Fruit fly (Drosophila melanogaster) whole organism, embryonic: ENCODE measurements around the gene CG1638.

Experiments used
- ATbp ChIP-seq: fragments of 200-800 bp; sonication (Bioruptor generic); optimal IDR thresholded peaks from 2 replicates; lab custom pipeline; 2017; ENCODE audit warnings: missing biosample characterization, mild to moderate bottlenecking, missing genetic modification characterization, missing genetic modification reagents
- Asciz ChIP-seq: fragments of 200-800 bp; sonication (Bioruptor generic); optimal IDR thresholded peaks from 2 replicates; lab custom pipeline; 2017; ENCODE audit warnings: missing biosample characterization, mild to moderate bottlenecking, missing genetic modification characterization, missing genetic modification reagents
- Atf6 ChIP-seq: fragments of 200-800 bp; sonication (Bioruptor generic); IDR thresholded peaks from 2 replicates; pipeline ENCODE4 v1.3.6; 2022; ENCODE audit warnings: missing biosample characterization, missing genetic modification characterization
- B-H1 ChIP-seq: fragments of 200-800 bp; sonication (Bioruptor generic); IDR thresholded peaks from 3 replicates; pipeline ENCODE4 v1.3.6; 2022; ENCODE audit warnings: missing biosample characterization, missing genetic modification characterization
- B-H2 ChIP-seq: fragments of 200-800 bp; sonication (Bioruptor generic); optimal IDR thresholded peaks from 2 replicates; lab custom pipeline; 2018; ENCODE audit warnings: missing biosample characterization, mild to moderate bottlenecking, missing genetic modification characterization
- Bdp1 ChIP-seq: fragments of 200-800 bp; sonication (Bioruptor generic); optimal IDR thresholded peaks from 3 replicates; lab custom pipeline; 2016; ENCODE audit warnings: missing biosample characterization, missing genetic modification characterization
- CG11456 ChIP-seq: fragments of 200-800 bp; sonication (Bioruptor generic); IDR thresholded peaks from 3 replicates; pipeline ENCODE4 v1.3.6; 2022; ENCODE audit warnings: missing biosample characterization, missing genetic modification characterization
- CG11695 ChIP-seq: fragments of 200-800 bp; sonication (Bioruptor generic); IDR thresholded peaks from 3 replicates; pipeline ENCODE4 v1.3.6; 2022; ENCODE audit warnings: missing biosample characterization, missing genetic modification characterization
- CG11723 ChIP-seq: fragments of 200-800 bp; sonication (Bioruptor generic); optimal IDR thresholded peaks from 2 replicates; lab custom pipeline; 2017; ENCODE audit warnings: missing biosample characterization, mild to moderate bottlenecking, missing genetic modification characterization
- CG13287 ChIP-seq: fragments of 200-800 bp; sonication (Bioruptor generic); IDR thresholded peaks from 2 replicates; pipeline ENCODE4 v1.3.6; 2022; ENCODE audit warnings: missing biosample characterization, missing genetic modification characterization; ENCODE audit not compliant: partially characterized antibody
- CG13775 ChIP-seq: fragments of 200-800 bp; sonication (Bioruptor generic); optimal IDR thresholded peaks from 3 replicates; lab custom pipeline; 2017; ENCODE audit warnings: missing biosample characterization, mild to moderate bottlenecking, missing genetic modification characterization
- CG14710 ChIP-seq: fragments of 200-800 bp; sonication (Bioruptor generic); optimal IDR thresholded peaks from 3 replicates; lab custom pipeline; 2019; ENCODE audit warnings: missing biosample characterization, mild to moderate bottlenecking, missing genetic modification characterization, moderate library complexity
- CG17385 ChIP-seq: fragments of 200-800 bp; sonication (Bioruptor generic); optimal IDR thresholded peaks from 3 replicates; lab custom pipeline; 2018; ENCODE audit warnings: missing biosample characterization, mild to moderate bottlenecking, missing genetic modification characterization
- CG17568 ChIP-seq: fragments of 200-800 bp; sonication (Bioruptor generic); optimal IDR thresholded peaks from 2 replicates; lab custom pipeline; 2018; ENCODE audit warnings: missing biosample characterization, mild to moderate bottlenecking, missing genetic modification characterization, moderate library complexity
- CG18599 ChIP-seq: fragments of 200-800 bp; sonication (Bioruptor generic); optimal IDR thresholded peaks from 3 replicates; lab custom pipeline; 2017; ENCODE audit warnings: missing biosample characterization, missing genetic modification characterization, mild to moderate bottlenecking, moderate library complexity, missing genetic modification reagents
- CG18619 ChIP-seq: fragments of 200-800 bp; sonication (Bioruptor generic); optimal IDR thresholded peaks from 3 replicates; lab custom pipeline; 2017; ENCODE audit warnings: missing biosample characterization, mild to moderate bottlenecking, missing genetic modification characterization
- CG2120 ChIP-seq: fragments of 200-800 bp; sonication (Bioruptor generic); optimal IDR thresholded peaks from 3 replicates; lab custom pipeline; 2016; ENCODE audit warnings: missing biosample characterization, missing genetic modification characterization
- CG2678 ChIP-seq: fragments of 200-800 bp; sonication (Bioruptor generic); optimal IDR thresholded peaks from 3 replicates; lab custom pipeline; 2019; ENCODE audit warnings: missing biosample characterization, mild to moderate bottlenecking, missing genetic modification characterization, moderate library complexity
- CG4820 ChIP-seq: fragments of 200-800 bp; sonication (Bioruptor generic); optimal IDR thresholded peaks from 3 replicates; lab custom pipeline; 2016; ENCODE audit warnings: missing biosample characterization, missing genetic modification characterization
- CG6272 ChIP-seq: fragments of 200-800 bp; sonication (Bioruptor generic); IDR thresholded peaks from 2 replicates; pipeline ENCODE4 v1.3.6; 2022; ENCODE audit warnings: missing biosample characterization, missing genetic modification characterization
- CG6791 ChIP-seq: fragments of 200-800 bp; sonication (Bioruptor generic); IDR thresholded peaks from 3 replicates; pipeline ENCODE4 v1.3.6; 2022; ENCODE audit warnings: missing biosample characterization, missing genetic modification characterization; ENCODE audit not compliant: partially characterized antibody
- CG7556 ChIP-seq: fragments of 200-800 bp; sonication (Bioruptor generic); optimal IDR thresholded peaks from 2 replicates; lab custom pipeline; 2017; ENCODE audit warnings: missing biosample characterization, mild to moderate bottlenecking, missing genetic modification characterization
- CG8089 ChIP-seq: fragments of 200-800 bp; sonication (Bioruptor generic); optimal IDR thresholded peaks from 3 replicates; lab custom pipeline; 2016; ENCODE audit warnings: missing biosample characterization, missing genetic modification characterization
- CG8290 ChIP-seq, 3 experiments: fragments of 200-800 bp; sonication (Bioruptor generic); optimal IDR thresholded peaks; 2 replicates each; lab custom pipeline; 2016 to 2019; ENCODE audit warnings: missing biosample characterization in 3 of 3, missing genetic modification characterization in 3 of 3, mild to moderate bottlenecking in 2 of 3, moderate library complexity in 1 of 3
- CG9932 ChIP-seq: fragments of 200-800 bp; sonication (Bioruptor generic); IDR thresholded peaks from 2 replicates; pipeline ENCODE4 v1.3.6; 2022; ENCODE audit warnings: missing biosample characterization, missing genetic modification characterization
- Elba2 ChIP-seq: fragments of 200-800 bp; sonication (Bioruptor generic); optimal IDR thresholded peaks from 3 replicates; lab custom pipeline; 2016; ENCODE audit warnings: missing biosample characterization, missing genetic modification characterization
- H15 ChIP-seq: fragments of 200-800 bp; sonication (Bioruptor generic); IDR thresholded peaks from 3 replicates; pipeline ENCODE4 v1.3.6; 2022; ENCODE audit warnings: missing biosample characterization, missing genetic modification characterization
- Hmx ChIP-seq: fragments of 200-800 bp; sonication (Bioruptor generic); optimal IDR thresholded peaks from 2 replicates; lab custom pipeline; 2016; ENCODE audit warnings: missing biosample characterization, missing genetic modification characterization
- Lim3 ChIP-seq: fragments of 200-800 bp; sonication (Bioruptor generic); IDR thresholded peaks from 2 replicates; pipeline ENCODE4 v1.3.6; 2022; ENCODE audit warnings: missing biosample characterization, missing genetic modification characterization
- MTF-1 ChIP-seq: fragments of 200-800 bp; sonication (Bioruptor generic); optimal IDR thresholded peaks from 2 replicates; lab custom pipeline; 2018; ENCODE audit warnings: missing biosample characterization, mild to moderate bottlenecking, missing genetic modification characterization, borderline replicate concordance
- PHDP ChIP-seq: fragments of 200-800 bp; sonication (Bioruptor generic); optimal IDR thresholded peaks from 3 replicates; lab custom pipeline; 2018; ENCODE audit warnings: missing biosample characterization, mild to moderate bottlenecking, missing genetic modification characterization, moderate library complexity
- Pdp1 ChIP-seq, 2 experiments: fragments of 200-800 bp; sonication (Bioruptor generic); optimal IDR thresholded peaks; 3 replicates each; lab custom pipeline; 2016; ENCODE audit warnings: missing biosample characterization in 2 of 2, missing genetic modification characterization in 2 of 2, mild to moderate bottlenecking in 1 of 2, moderate library complexity in 1 of 2
- Stat92E ChIP-seq, 3 experiments: fragments of >200 bp in 2 of 3; fragments of 200-800 bp in 1 of 3; sonication (Bioruptor generic) in 1 of 3; optimal IDR thresholded peaks; 2 replicates each; lab custom pipeline; 2017 to 2019; ENCODE audit warnings: missing biosample characterization in 3 of 3, missing genetic modification characterization in 3 of 3, mild to moderate bottlenecking in 1 of 3, moderate library complexity in 1 of 3
- Taf1 ChIP-seq: fragments of 200-800 bp; sonication (Bioruptor generic); IDR thresholded peaks from 2 replicates; pipeline ENCODE4 v1.3.6; 2022; ENCODE audit warnings: missing biosample characterization, missing genetic modification characterization
- Tbp ChIP-seq: fragments of >200 bp; optimal IDR thresholded peaks from 2 replicates; lab custom pipeline; 2018; ENCODE audit warnings: missing biosample characterization, missing genetic modification characterization
- abd-A ChIP-seq: fragments of 200-800 bp; sonication (Bioruptor generic); optimal IDR thresholded peaks from 3 replicates; lab custom pipeline; 2019; ENCODE audit warnings: missing biosample characterization, mild to moderate bottlenecking, missing genetic modification characterization, moderate library complexity
- crol ChIP-seq: fragments of 200-800 bp; sonication (Bioruptor generic); IDR thresholded peaks from 2 replicates; pipeline ENCODE4 v1.3.6; 2022; ENCODE audit warnings: missing biosample characterization, missing genetic modification characterization
- dan ChIP-seq: fragments of 200-800 bp; sonication (Bioruptor generic); IDR thresholded peaks from 2 replicates; pipeline ENCODE4 v1.3.6; 2022; ENCODE audit warnings: missing biosample characterization, missing genetic modification characterization
- dati ChIP-seq: fragments of 200-800 bp; sonication (Bioruptor generic); IDR thresholded peaks from 2 replicates; pipeline ENCODE4 v1.3.6; 2022; ENCODE audit warnings: missing biosample characterization, missing genetic modification characterization
- kni ChIP-seq: fragments of 200-800 bp; sonication (Bioruptor generic); optimal IDR thresholded peaks from 3 replicates; lab custom pipeline; 2017; ENCODE audit warnings: mild to moderate bottlenecking, missing biosample characterization, missing genetic modification reagents, missing genetic modification characterization
- nmo ChIP-seq: fragments of 200-800 bp; sonication (Bioruptor generic); optimal IDR thresholded peaks from 2 replicates; lab custom pipeline; 2018; ENCODE audit warnings: missing biosample characterization, mild to moderate bottlenecking, missing genetic modification characterization, moderate library complexity
- sc ChIP-seq, 3 experiments: fragments of >200 bp in 2 of 3; fragments of 200-800 bp in 1 of 3; sonication (Bioruptor generic) in 1 of 3; optimal IDR thresholded peaks; 2 replicates in 2 of 3; 3 replicates in 1 of 3; lab custom pipeline; 2017; ENCODE audit warnings: mild to moderate bottlenecking in 1 of 3, missing biosample characterization in 1 of 3, missing genetic modification characterization in 1 of 3, missing genetic modification reagents in 1 of 3
- sima ChIP-seq: fragments of 200-800 bp; sonication (Bioruptor generic); optimal IDR thresholded peaks from 2 replicates; lab custom pipeline; 2016; ENCODE audit warnings: missing biosample characterization, missing genetic modification characterization
- sob ChIP-seq: fragments of 200-800 bp; sonication (Bioruptor generic); IDR thresholded peaks from 2 replicates; pipeline ENCODE4 v1.3.6; 2022; ENCODE audit warnings: missing biosample characterization, missing genetic modification characterization
- stwl ChIP-seq: fragments of 200-800 bp; sonication (Bioruptor generic); optimal IDR thresholded peaks from 3 replicates; lab custom pipeline; 2018; ENCODE audit warnings: missing biosample characterization, mild to moderate bottlenecking, missing genetic modification characterization, moderate library complexity
- sug ChIP-seq: fragments of 200-800 bp; optimal IDR thresholded peaks from 2 replicates; lab custom pipeline; 2019; ENCODE audit warnings: missing biosample characterization, mild to moderate bottlenecking, missing genetic modification characterization, moderate library complexity
- tin ChIP-seq: fragments of 200-800 bp; sonication (Bioruptor generic); optimal IDR thresholded peaks from 3 replicates; lab custom pipeline; 2016; ENCODE audit warnings: missing biosample characterization, missing genetic modification characterization
- twi ChIP-seq: fragments of 200-800 bp; optimal IDR thresholded peaks from 2 replicates; lab custom pipeline; 2019; ENCODE audit warnings: missing biosample characterization, mild to moderate bottlenecking, missing genetic modification characterization, moderate library complexity

CG1638 gene

DNA sequence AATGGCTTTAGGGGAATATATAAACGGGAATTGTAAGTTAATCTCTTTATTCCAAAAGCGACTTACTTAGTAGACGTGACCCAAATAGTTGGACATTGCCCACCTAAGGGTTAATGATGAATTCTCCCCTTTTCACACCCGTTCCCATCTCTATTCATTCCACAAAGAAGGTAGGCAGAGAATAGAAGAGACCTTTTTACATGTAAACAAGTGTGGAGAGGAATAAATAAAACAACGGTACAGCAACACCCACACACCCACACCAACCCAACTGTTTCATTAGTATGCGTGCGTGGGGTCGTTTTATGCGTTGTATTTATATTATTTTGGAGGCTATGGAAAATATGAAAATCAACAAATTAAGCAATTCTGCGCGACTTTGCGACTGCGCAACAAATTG lies 17.6 kb downstream of the CG1638 start (continued):
- no peak for TF ChIP-seq crol (GFP tag; lab: Robert Waterston, UW)
- TF ChIP-seq CG9932 (GFP tag; lab: Robert Waterston, UW) = no peak
- no peak for TF ChIP-seq dan (GFP tag; lab: Robert Waterston, UW)
- TF ChIP-seq Asciz (GFP tag; lab: Kevin White, UChicago) = peak; percentile 43
- TF ChIP-seq B-H2 (GFP tag; lab: Kevin White, UChicago) = peak; percentile 56
- TF ChIP-seq Stat92E (GFP tag; optimal IDR thresholded peaks at IDR 0.05; lab: Kevin White, UChicago) = no peak
- TF ChIP-seq tin (GFP tag; lab: Kevin White, UChicago) = no peak
- TF ChIP-seq CG11456 = no peak
- peak; percentile 9 for TF ChIP-seq CG13775 (GFP tag; lab: Kevin White, UChicago)
- TF ChIP-seq CG2120 (GFP tag; lab: Kevin White, UChicago) = peak; percentile 28
- TF ChIP-seq sug = peak; percentile 39
- peak; percentile 29 for TF ChIP-seq CG17385
- TF ChIP-seq MTF-1 (GFP tag; lab: Kevin White, UChicago) = peak; percentile 38
- no peak for TF ChIP-seq CG4820 (GFP tag; lab: Kevin White, UChicago)
- peak; percentile 32 for TF ChIP-seq CG18599 (GFP tag; lab: Kevin White, UChicago)
- no peak for TF ChIP-seq CG8290 (GFP tag; optimal IDR thresholded peaks at IDR 0.05; lab: Kevin White, UChicago)
- peak in 1 of 2 experiments; percentile 17 for TF ChIP-seq CG8290 (tag; optimal IDR thresholded peaks at IDR 0.05; lab: Kevin White, UChicago)
- no peak for TF ChIP-seq B-H1 (GFP tag; lab: Robert Waterston, UW)
- TF ChIP-seq nmo (GFP tag; lab: Kevin White, UChicago) = no peak
- no peak for TF ChIP-seq Hmx (GFP tag; lab: Kevin White, UChicago)
- no peak for TF ChIP-seq Lim3 (GFP tag; lab: Robert Waterston, UW)
- peak; percentile 45 for TF ChIP-seq ATbp
- peak; percentile 39 for TF ChIP-seq abd-A (tag; lab: Kevin White, UChicago)
- no peak for TF ChIP-seq Elba2 (GFP tag; lab: Kevin White, UChicago)
- TF ChIP-seq CG18619 (GFP tag; lab: Kevin White, UChicago) = peak; percentile 8
- no peak for TF ChIP-seq sc (optimal IDR thresholded peaks at IDR 0.05; lab: Kevin White, UChicago)
- no peak for TF ChIP-seq sc (GFP tag; optimal IDR thresholded peaks at IDR 0.05; lab: Kevin White, UChicago)
- no peak for TF ChIP-seq Atf6 (GFP tag; lab: Robert Waterston, UW)
- TF ChIP-seq CG11723 (GFP tag; lab: Kevin White, UChicago) = peak; percentile 9
- TF ChIP-seq Tbp (GFP tag; lab: Kevin White, UChicago) = no peak

DNA sequence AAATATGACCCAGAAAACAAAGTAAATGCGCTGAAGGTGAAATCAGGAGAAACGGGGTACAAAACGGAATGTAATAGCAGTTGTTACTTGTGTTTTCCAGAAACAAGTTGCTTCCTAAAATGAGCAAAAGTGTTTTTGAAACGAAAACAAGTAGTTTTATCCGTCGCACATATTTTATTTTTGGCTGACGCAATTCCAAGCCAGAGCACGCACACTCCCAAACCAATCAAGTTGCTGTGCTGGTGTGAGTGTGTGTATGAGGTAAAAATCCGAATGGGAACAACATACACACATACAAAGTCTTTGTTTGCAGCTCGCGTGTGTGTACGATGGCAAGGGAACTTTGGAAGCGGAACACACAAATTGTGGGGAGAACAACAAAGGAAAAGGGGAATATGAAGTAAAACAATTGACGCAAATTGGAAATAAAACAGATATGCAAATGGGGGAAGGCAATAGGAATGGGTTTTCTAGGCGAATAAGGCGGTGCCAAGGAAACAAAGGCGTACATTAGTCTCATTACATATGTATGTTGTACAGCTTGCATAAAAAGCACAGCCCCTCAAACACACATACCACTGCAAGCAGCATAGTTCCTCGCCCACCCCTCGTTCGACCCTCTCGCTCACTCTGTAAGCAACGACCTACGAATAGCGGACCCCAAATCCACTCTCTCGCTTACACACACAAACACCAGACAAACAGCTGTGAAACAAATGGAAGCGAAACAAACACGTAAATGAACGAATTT lies 18.2 kb downstream of the CG1638 start:
- no peak for TF ChIP-seq sob
- TF ChIP-seq CG17568 (GFP tag; lab: Kevin White, UChicago) = no peak
- TF ChIP-seq CG6791 (GFP tag; lab: Robert Waterston, UW) = no peak
- TF ChIP-seq Bdp1 (GFP tag; lab: Kevin White, UChicago) = no peak
- TF ChIP-seq CG13287 (GFP tag; lab: Robert Waterston, UW) = no peak
- TF ChIP-seq CG2678 (tag; lab: Kevin White, UChicago) = peak; percentile 0
- TF ChIP-seq CG7556 (GFP tag; lab: Kevin White, UChicago) = no peak
- no peak for TF ChIP-seq PHDP (tag; lab: Kevin White, UChicago)
- no peak for TF ChIP-seq sima (GFP tag; lab: Kevin White, UChicago)
- peak; percentile 94 for TF ChIP-seq kni (GFP tag; lab: Kevin White, UChicago)
- no peak for TF ChIP-seq CG14710 (tag; lab: Kevin White, UChicago)
- no peak for TF ChIP-seq stwl
- no peak for TF ChIP-seq CG11695 (GFP tag; lab: Robert Waterston, UW)
- TF ChIP-seq CG6272 (GFP tag; lab: Robert Waterston, UW) = no peak
- no peak for TF ChIP-seq H15 (GFP tag; lab: Robert Waterston, UW)
- no peak for TF ChIP-seq Taf1
- TF ChIP-seq CG8089 (GFP tag; lab: Kevin White, UChicago) = no peak
- peak in 1 of 2 experiments; percentile 93 for TF ChIP-seq Pdp1 (GFP tag; optimal IDR thresholded peaks at IDR 0.05; lab: Kevin White, UChicago)
- no peak for TF ChIP-seq dati (GFP tag; lab: Robert Waterston, UW)
- TF ChIP-seq twi = no peak
